Worm (Caenorhabditis elegans): Measurements from ENCODE around the gene bir-2.
A peak's percentile ranks its signal among the peaks of the same experiment; 100 is the strongest.

Gene bir-2

DNA sequence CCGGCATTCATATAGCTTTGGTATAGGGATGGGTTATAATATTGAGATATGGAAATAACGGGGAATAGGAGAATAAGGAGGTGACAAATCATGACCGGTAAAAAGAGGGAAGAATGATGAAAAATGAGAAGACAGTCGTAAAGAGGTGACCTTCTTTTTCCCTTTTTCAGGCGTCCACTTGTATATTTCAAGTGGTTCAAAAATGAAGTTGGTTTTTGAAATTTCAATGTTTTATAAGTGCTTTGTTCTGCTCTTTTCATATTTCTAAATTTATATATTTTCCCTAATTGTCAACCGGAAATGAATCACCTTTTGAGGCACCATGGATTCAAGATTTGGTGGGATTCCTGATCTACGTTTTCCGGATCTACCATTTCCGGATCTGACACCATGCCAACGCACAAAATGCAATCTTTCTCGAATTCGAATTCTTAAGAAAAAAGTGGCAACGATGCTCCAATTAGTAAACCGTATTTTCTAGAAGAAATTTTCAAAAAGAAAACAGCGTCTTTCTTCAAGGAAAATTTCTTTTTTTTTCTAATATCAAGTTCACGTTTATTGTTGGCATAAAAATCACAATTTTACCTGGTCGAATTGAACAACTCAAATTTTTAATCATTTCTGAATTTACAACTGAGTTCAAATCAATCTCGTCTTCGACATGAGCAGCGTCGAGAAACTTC is 21.0 kb downstream of the bir-2 start, which contains the start of the genes F53F4.2 and F53F4.18:
TSS of gene F53F4.2 (minus strand) at position 101 of the 683 bp plus-strand sequence.
TSS of gene F53F4.18 (plus strand) at position 633 of the 683 bp plus-strand sequence.
- no peak for TF ChIP-seq ccch-3 (GFP tag; optimal IDR thresholded peaks at IDR 0.05)
- TF ChIP-seq lin-26 (GFP tag; IDR thresholded peaks at IDR 0.05): no peak
- no peak for TF ChIP-seq F23B12.7 (tag; optimal IDR thresholded peaks at IDR 0.05; ENCODE audit: insufficient read depth)
- TF ChIP-seq rpc-1 (optimal IDR thresholded peaks at IDR 0.05): no peak
- no peak for TF ChIP-seq rpc-1 (tag; optimal IDR thresholded peaks at IDR 0.05)
- no peak for TF ChIP-seq snpc-1.1 (tag; optimal IDR thresholded peaks at IDR 0.05; ENCODE audit: insufficient read depth)
- no peak for TF ChIP-seq nhr-90 (tag; optimal IDR thresholded peaks at IDR 0.05)
- no peak for TF ChIP-seq nfya-2 (GFP tag; IDR thresholded peaks at IDR 0.05)
- TF ChIP-seq rcor-1 (GFP tag; IDR thresholded peaks at IDR 0.05): no peak
- TF ChIP-seq nhr-179 (tag; optimal IDR thresholded peaks at IDR 0.05): no peak
- TF ChIP-seq hrde-1 (tag; optimal IDR thresholded peaks at IDR 0.05; ENCODE audit: borderline replicate concordance): no peak
- TF ChIP-seq nhr-80 (tag; optimal IDR thresholded peaks at IDR 0.05): no peak
- TF ChIP-seq F55B11.4 (tag; optimal IDR thresholded peaks at IDR 0.05; ENCODE audit: borderline replicate concordance, insufficient read depth): no peak

ce11 chrV:13591504-13592174 is 23.0 kb downstream of the bir-2 start, which contains the start of gene tbcb-1:
TSS of gene tbcb-1 (plus strand) at chrV:13592124.
- TF ChIP-seq ztf-6 (GFP tag; IDR thresholded peaks at IDR 0.05) (no peak), B0336.3 (GFP tag; IDR thresholded peaks at IDR 0.05) (no peak), efl-1 (GFP tag; optimal IDR thresholded peaks at IDR 0.05) (no peak), snpc-4 (GFP tag; optimal IDR thresholded peaks at IDR 0.05) (no peak), snpc-4 (tag; optimal IDR thresholded peaks at IDR 0.05) (no peak), aptf-3 (GFP tag; IDR thresholded peaks at IDR 0.05) (no peak), Y53F4B.3 (GFP tag; IDR thresholded peaks at IDR 0.05) (no peak), athp-1 (tag; optimal IDR thresholded peaks at IDR 0.05) (no peak), F23B12.7 (tag; optimal IDR thresholded peaks at IDR 0.05; ENCODE audit: insufficient read depth) (no peak), cebp-2 (GFP tag; IDR thresholded peaks at IDR 0.05) (no peak), F37B4.10 (GFP tag; IDR thresholded peaks at IDR 0.05) (no peak), hrde-1 (tag; optimal IDR thresholded peaks at IDR 0.05; ENCODE audit: borderline replicate concordance) (no peak), K11D2.4 (GFP tag; IDR thresholded peaks at IDR 0.05) (no peak), madf-6 (GFP tag; IDR thresholded peaks at IDR 0.05) (peak; percentile 92), snpc-1.3 (tag; optimal IDR thresholded peaks at IDR 0.05; ENCODE audit: insufficient read depth) (no peak), dpl-1 (GFP tag; optimal IDR thresholded peaks at IDR 0.05) (no peak), chd-7 (tag; optimal IDR thresholded peaks at IDR 0.05) (no peak), unc-62 (GFP tag; optimal IDR thresholded peaks at IDR 0.05) (no peak), dox-1 (GFP tag; IDR thresholded peaks at IDR 0.05) (no peak), hmg-20 (GFP tag; IDR thresholded peaks at IDR 0.05) (no peak), snpc-3.4 (tag; optimal IDR thresholded peaks at IDR 0.05) (peak; percentile 0), dpff-1 (tag; optimal IDR thresholded peaks at IDR 0.05) (no peak), him-1 (tag; optimal IDR thresholded peaks at IDR 0.05) (peak; percentile 36), ekl-4 (GFP tag; IDR thresholded peaks at IDR 0.05) (no peak), sptf-2 (GFP tag; optimal IDR thresholded peaks at IDR 0.05) (no peak), B0035.1 (tag; optimal IDR thresholded peaks at IDR 0.05) (no peak), lin-54 (GFP tag; optimal IDR thresholded peaks at IDR 0.05) (no peak), attf-6 (GFP tag; IDR thresholded peaks at IDR 0.05) (no peak), die-1 (tag; optimal IDR thresholded peaks at IDR 0.05) (no peak), nhr-90 (tag; optimal IDR thresholded peaks at IDR 0.05) (no peak), F33H1.4 (GFP tag; IDR thresholded peaks at IDR 0.05) (no peak), hmg-1.2 (GFP tag; IDR thresholded peaks at IDR 0.05) (no peak), F39B2.1 (GFP tag; IDR thresholded peaks at IDR 0.05) (no peak), attf-3 (GFP tag; conservative IDR thresholded peaks at IDR 0.05) (0 out of 2 replicates have a peak, but pooled peaks have one; percentile 19), Y56A3A.18 (GFP tag; IDR thresholded peaks at IDR 0.05) (no peak)
